Worm (Caenorhabditis elegans): Measurements from ENCODE around the gene F17E9.15.
A peak's percentile ranks its signal among the peaks of the same experiment; 100 is the strongest.

F17E9.15 gene

DNA sequence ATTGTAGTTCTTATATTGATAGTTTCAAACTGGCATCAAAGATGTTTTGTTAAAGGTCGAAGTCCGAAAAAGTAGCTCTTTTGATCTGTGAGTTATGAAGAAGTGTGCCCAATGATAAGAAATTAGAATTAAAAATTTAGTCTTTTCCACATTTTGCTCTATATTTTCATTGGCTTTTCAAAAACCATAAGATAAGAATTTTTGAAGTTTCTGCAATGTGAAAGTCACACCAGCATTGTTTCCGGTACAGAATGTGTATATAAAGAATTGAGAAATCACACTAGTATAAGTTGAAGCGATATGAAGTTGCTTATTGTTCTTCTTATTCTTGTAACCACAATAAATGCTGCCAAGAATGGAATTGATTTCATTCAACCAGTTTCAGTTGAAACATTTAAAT is 14.7 kb upstream of the F17E9.15 start, which contains the start of gene lys-10 (continued):
- no peak for TF ChIP-seq zag-1 (tag; optimal IDR thresholded peaks at IDR 0.05)

DNA sequence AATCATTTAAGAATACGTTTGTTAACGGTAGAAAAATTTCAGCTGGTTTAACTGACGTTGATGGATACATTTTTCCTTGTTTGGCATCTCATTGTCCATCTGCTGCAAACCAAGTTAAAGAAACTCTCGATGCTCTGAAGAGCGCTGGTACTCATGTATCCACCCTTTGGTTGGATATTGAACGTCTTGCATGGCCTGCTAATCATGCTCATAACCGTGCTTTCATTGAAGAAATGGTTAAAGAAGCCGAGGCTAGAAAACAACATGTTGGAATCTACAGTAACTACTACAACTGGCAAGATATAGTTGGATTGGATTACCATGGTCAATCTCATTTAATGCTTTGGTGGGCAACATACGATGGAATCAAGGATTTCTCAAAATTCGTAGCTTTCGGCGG is 14.2 kb upstream of the F17E9.15 start:
- TF ChIP-seq hlh-4 (tag; optimal IDR thresholded peaks at IDR 0.05) (no peak), nhr-77 (tag; optimal IDR thresholded peaks at IDR 0.05) (no peak), elt-2 (tag; optimal IDR thresholded peaks at IDR 0.05) (no peak), sptf-1 (tag; optimal IDR thresholded peaks at IDR 0.05) (no peak), skn-1 (tag; optimal IDR thresholded peaks at IDR 0.05) (no peak), efl-1 (optimal IDR thresholded peaks at IDR 0.05) (no peak), efl-1 (GFP tag; optimal IDR thresholded peaks at IDR 0.05 in 1 of 2) (peak in 1 of 2 experiments; percentile 6)

ce11 chrIV:8333554-8333953 is 13.7 kb upstream of the F17E9.15 start:
- TF ChIP-seq unc-62 (GFP tag; optimal IDR thresholded peaks at IDR 0.05) (no peak), nhr-77 (tag; optimal IDR thresholded peaks at IDR 0.05) (no peak), nhr-85 (tag) (no peak), nhr-84 (tag; optimal IDR thresholded peaks at IDR 0.05) (no peak), F16B12.6 (tag; optimal IDR thresholded peaks at IDR 0.05) (no peak), ces-1 (GFP tag; optimal IDR thresholded peaks at IDR 0.05) (no peak), fos-1 (tag; optimal IDR thresholded peaks at IDR 0.05) (no peak), zag-1 (tag; optimal IDR thresholded peaks at IDR 0.05) (no peak), C04F5.9 (tag; optimal IDR thresholded peaks at IDR 0.05) (no peak), unc-130 (tag; optimal IDR thresholded peaks at IDR 0.05) (no peak), sptf-1 (tag; optimal IDR thresholded peaks at IDR 0.05) (no peak), alr-1 (tag; optimal IDR thresholded peaks at IDR 0.05; ENCODE audit: borderline replicate concordance) (no peak), pag-3 (tag; optimal IDR thresholded peaks at IDR 0.05; ENCODE audit: borderline replicate concordance, insufficient read depth) (no peak)

DNA sequence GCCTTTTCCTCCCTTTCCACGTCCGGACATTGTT is 13.4 kb upstream of the F17E9.15 start, which contains the start of gene his-31:
Gene his-31 (minus strand): TSS at position 30 of the 34 bp plus-strand sequence.
- TF ChIP-seq fkh-10 (GFP tag; optimal IDR thresholded peaks at IDR 0.05) (no peak), dpl-1 (GFP tag; optimal IDR thresholded peaks at IDR 0.05) (no peak), sup-37 (GFP tag; optimal IDR thresholded peaks at IDR 0.05) (no peak), hpl-2 (GFP tag; optimal IDR thresholded peaks at IDR 0.05) (no peak), nhr-12 (tag; optimal IDR thresholded peaks at IDR 0.05) (no peak), ceh-82 (tag; optimal IDR thresholded peaks at IDR 0.05) (no peak), ceh-8 (GFP tag; optimal IDR thresholded peaks at IDR 0.05) (no peak), mep-1 (tag; optimal IDR thresholded peaks at IDR 0.05) (no peak), tbx-2 (tag; optimal IDR thresholded peaks at IDR 0.05) (no peak), lin-13 (GFP tag; optimal IDR thresholded peaks at IDR 0.05) (no peak), pqm-1 (tag; optimal IDR thresholded peaks at IDR 0.05) (no peak), ceh-88 (GFP tag; IDR thresholded peaks at IDR 0.05) (no peak), egl-13 (tag; optimal IDR thresholded peaks at IDR 0.05) (no peak), nhr-77 (tag; optimal IDR thresholded peaks at IDR 0.05) (no peak), ama-1 (optimal IDR thresholded peaks at IDR 0.05) (no peak), Y116A8C.19 (tag; optimal IDR thresholded peaks at IDR 0.05; ENCODE audit: borderline replicate concordance) (no peak), pax-3 (tag; optimal IDR thresholded peaks at IDR 0.05) (no peak), alr-1 (tag; optimal IDR thresholded peaks at IDR 0.05; ENCODE audit: borderline replicate concordance) (no peak)

- TF ChIP-seq lin-13 (GFP tag; optimal IDR thresholded peaks at IDR 0.05) (peak; percentile 55), nhr-71 (tag; optimal IDR thresholded peaks at IDR 0.05) (peak; percentile 69), snu-23 (GFP tag; optimal IDR thresholded peaks at IDR 0.05) (peak; percentile 68), swsn-7 (tag; optimal IDR thresholded peaks at IDR 0.05) (peak; percentile 79), dpl-1 (GFP tag; optimal IDR thresholded peaks at IDR 0.05) (peak in 2 of 3 experiments; percentile 1 to 34), C04F5.9 (tag; optimal IDR thresholded peaks at IDR 0.05) (no peak), blmp-1 (tag; optimal IDR thresholded peaks at IDR 0.05) (peak; percentile 65), efl-1 (optimal IDR thresholded peaks at IDR 0.05) (peak; percentile 18 to 43), efl-1 (GFP tag; optimal IDR thresholded peaks at IDR 0.05 in 1 of 2) (peak in 1 of 2 experiments; percentile 89), unc-86 (tag; optimal IDR thresholded peaks at IDR 0.05) (peak; percentile 75), lin-35 (GFP tag; optimal IDR thresholded peaks at IDR 0.05) (peak in 1 of 2 experiments; percentile 18), lin-14 (GFP tag; optimal IDR thresholded peaks at IDR 0.05) (peak; percentile 75), efl-3 (GFP tag; optimal IDR thresholded peaks at IDR 0.05) (peak; percentile 82), nhr-47 (tag; optimal IDR thresholded peaks at IDR 0.05) (peak; percentile 62), tbx-2 (tag; optimal IDR thresholded peaks at IDR 0.05) (peak; percentile 38), mep-1 (tag; optimal IDR thresholded peaks at IDR 0.05) (peak; percentile 80), nhr-90 (tag; optimal IDR thresholded peaks at IDR 0.05; ENCODE audit: poor library complexity) (peak; percentile 59), C16A3.4 (tag; optimal IDR thresholded peaks at IDR 0.05) (peak; percentile 61), C34B4.2 (tag; optimal IDR thresholded peaks at IDR 0.05) (no peak)
Measured at ce11 chrIV:8333988-8334863, 13.0 kb upstream of the F17E9.15 start, which contains the start of gene his-32. Gene his-32 (plus strand): TSS chrIV:8334305.

All from whole organism, L1 larva.